Worm (Caenorhabditis elegans) whole organism, mixed stage, embryonic: ENCODE data around the gene unc-43.
A peak's percentile ranks its signal among the peaks of the same experiment; 100 is the strongest.
"Not testable (repeated sequence)": the region's sequence is repeated elsewhere in the genome, so short reads cannot be mapped to it uniquely, and the experiment has no call there.

Experiments used
- M03D4.4 ChIP-seq: sonication (generic microtip); optimal IDR thresholded peaks from 2 replicates; lab custom pipeline; 2017; ENCODE audit warnings: mild to moderate bottlenecking, missing genetic modification characterization, missing compliant biosample characterization
- bed-3 ChIP-seq: fragments of 200-800 bp; sonication (Bioruptor generic); optimal IDR thresholded peaks from 3 replicates; lab custom pipeline; 2018; ENCODE audit warnings: mild to moderate bottlenecking, missing genetic modification characterization, moderate library complexity, missing compliant biosample characterization
- blmp-1 ChIP-seq: fragments of 150-350 bp; optimal IDR thresholded peaks from 2 replicates; lab custom pipeline; 2014; ENCODE audit warnings: missing biosample characterization, missing genetic modification characterization
- ceh-39 ChIP-seq: fragments of 150-350 bp; optimal IDR thresholded peaks from 2 replicates; lab custom pipeline; 2014; ENCODE audit warnings: missing biosample characterization, missing genetic modification characterization
- ceh-43 ChIP-seq: fragments of 200-800 bp; sonication (Bioruptor generic); optimal IDR thresholded peaks from 2 replicates; lab custom pipeline; 2018; ENCODE audit warnings: mild to moderate bottlenecking, missing genetic modification characterization, moderate library complexity, missing compliant biosample characterization
- ceh-83 ChIP-seq: fragments of 200-800 bp; sonication (Bioruptor generic); optimal IDR thresholded peaks from 2 replicates; lab custom pipeline; 2018; ENCODE audit warnings: mild to moderate bottlenecking, missing genetic modification characterization, missing compliant biosample characterization
- ces-1 ChIP-seq: fragments of 150-350 bp; optimal IDR thresholded peaks from 2 replicates; lab custom pipeline; 2014; ENCODE audit warnings: missing biosample characterization, missing genetic modification reagents, missing genetic modification characterization
- cnd-1 ChIP-seq: fragments of 200-800 bp; sonication (Bioruptor generic); optimal IDR thresholded peaks from 2 replicates; lab custom pipeline; 2018; ENCODE audit warnings: mild to moderate bottlenecking, missing genetic modification characterization, missing compliant biosample characterization
- drap-1 ChIP-seq: fragments of 200-800 bp; sonication (Bioruptor generic); optimal IDR thresholded peaks from 3 replicates; lab custom pipeline; 2018; ENCODE audit warnings: mild to moderate bottlenecking, missing genetic modification characterization, missing compliant biosample characterization
- elt-1 ChIP-seq: sonication (generic microtip); optimal IDR thresholded peaks from 2 replicates; lab custom pipeline; 2017; ENCODE audit warnings: missing genetic modification characterization, mild to moderate bottlenecking, missing compliant biosample characterization, antibody characterized with exemption, moderate library complexity, borderline replicate concordance; ENCODE audit not compliant: insufficient read depth
- elt-3 ChIP-seq: fragments of 150-350 bp; optimal IDR thresholded peaks from 2 replicates; lab custom pipeline; 2014; ENCODE audit warnings: missing biosample characterization, missing genetic modification characterization
- ham-2 ChIP-seq: fragments of 200-800 bp; sonication (Bioruptor generic); optimal IDR thresholded peaks from 2 replicates; lab custom pipeline; 2018; ENCODE audit warnings: mild to moderate bottlenecking, missing genetic modification characterization, missing compliant biosample characterization
- hlh-1 ChIP-seq: fragments of 150-350 bp; optimal IDR thresholded peaks from 2 replicates; lab custom pipeline; 2014; ENCODE audit warnings: missing biosample characterization, missing genetic modification reagents, missing genetic modification characterization
- lin-13 ChIP-seq: fragments of 150-350 bp; optimal IDR thresholded peaks from 2 replicates; lab custom pipeline; 2014; ENCODE audit warnings: missing biosample characterization, missing genetic modification characterization
- lin-32 ChIP-seq: fragments of 200-800 bp; sonication (Bioruptor generic); optimal IDR thresholded peaks from 2 replicates; lab custom pipeline; 2018; ENCODE audit warnings: mild to moderate bottlenecking, missing genetic modification characterization, missing compliant biosample characterization
- lsy-2 ChIP-seq: fragments of 150-350 bp; optimal IDR thresholded peaks from 2 replicates; lab custom pipeline; 2014; ENCODE audit warnings: missing biosample characterization, missing genetic modification characterization
- mab-5 ChIP-seq: fragments of 150-350 bp; optimal IDR thresholded peaks from 2 replicates; lab custom pipeline; 2014; ENCODE audit warnings: missing biosample characterization, missing genetic modification characterization
- mep-1 ChIP-seq: fragments of 150-350 bp; optimal IDR thresholded peaks from 2 replicates; lab custom pipeline; 2017; ENCODE audit warnings: missing biosample characterization, missing genetic modification reagents, missing genetic modification characterization, inconsistent platforms
- mls-2 ChIP-seq: sonication (generic microtip); optimal IDR thresholded peaks from 2 replicates; lab custom pipeline; 2016; ENCODE audit warnings: mild to moderate bottlenecking, missing genetic modification characterization, moderate library complexity, missing compliant biosample characterization
- nhr-12 ChIP-seq: fragments of 150-350 bp; optimal IDR thresholded peaks from 2 replicates; lab custom pipeline; 2014; ENCODE audit warnings: missing biosample characterization, missing genetic modification characterization
- nhr-237 ChIP-seq: fragments of 150-350 bp; optimal IDR thresholded peaks from 2 replicates; lab custom pipeline; 2014; ENCODE audit warnings: missing biosample characterization, missing genetic modification characterization
- nhr-28 ChIP-seq: fragments of 150-350 bp; optimal IDR thresholded peaks from 2 replicates; lab custom pipeline; 2014; ENCODE audit warnings: missing biosample characterization, missing genetic modification characterization
- pha-4 ChIP-seq: fragments of 150-350 bp; optimal IDR thresholded peaks from 2 replicates; lab custom pipeline; 2018; ENCODE audit warnings: missing biosample characterization, missing genetic modification reagents, missing genetic modification characterization
- sem-2 ChIP-seq: fragments of 200-800 bp; sonication (Bioruptor generic); optimal IDR thresholded peaks from 2 replicates; lab custom pipeline; 2018; ENCODE audit warnings: mild to moderate bottlenecking, missing genetic modification characterization, missing compliant biosample characterization
- snpc-4 ChIP-seq: fragments of 150-350 bp; optimal IDR thresholded peaks from 2 replicates; lab custom pipeline; 2014; ENCODE audit warnings: missing biosample characterization, missing genetic modification characterization
- sptf-1 ChIP-seq: sonication (generic microtip); optimal IDR thresholded peaks from 2 replicates; lab custom pipeline; 2017; ENCODE audit warnings: mild to moderate bottlenecking, missing genetic modification characterization, moderate library complexity, missing compliant biosample characterization
- tbx-8 ChIP-seq: fragments of 200-800 bp; sonication (Bioruptor generic); optimal IDR thresholded peaks from 2 replicates; lab custom pipeline; 2018; ENCODE audit warnings: mild to moderate bottlenecking, missing genetic modification characterization, moderate library complexity, missing compliant biosample characterization
- unc-120 ChIP-seq: sonication (generic microtip); optimal IDR thresholded peaks from 2 replicates; lab custom pipeline; 2017; ENCODE audit warnings: missing genetic modification characterization, missing compliant biosample characterization; ENCODE audit not compliant: poor library complexity, severe bottlenecking
- unc-39 ChIP-seq: fragments of 150-350 bp; optimal IDR thresholded peaks from 2 replicates; lab custom pipeline; 2014; ENCODE audit warnings: missing biosample characterization, missing genetic modification characterization
- unc-62 ChIP-seq: fragments of 150-350 bp; optimal IDR thresholded peaks from 2 replicates; lab custom pipeline; 2014; ENCODE audit warnings: missing biosample characterization, missing genetic modification reagents, missing genetic modification characterization
- zip-8 ChIP-seq: fragments of 150-350 bp; optimal IDR thresholded peaks from 2 replicates; lab custom pipeline; 2014; ENCODE audit warnings: missing biosample characterization, missing genetic modification characterization

unc-43 gene

DNA sequence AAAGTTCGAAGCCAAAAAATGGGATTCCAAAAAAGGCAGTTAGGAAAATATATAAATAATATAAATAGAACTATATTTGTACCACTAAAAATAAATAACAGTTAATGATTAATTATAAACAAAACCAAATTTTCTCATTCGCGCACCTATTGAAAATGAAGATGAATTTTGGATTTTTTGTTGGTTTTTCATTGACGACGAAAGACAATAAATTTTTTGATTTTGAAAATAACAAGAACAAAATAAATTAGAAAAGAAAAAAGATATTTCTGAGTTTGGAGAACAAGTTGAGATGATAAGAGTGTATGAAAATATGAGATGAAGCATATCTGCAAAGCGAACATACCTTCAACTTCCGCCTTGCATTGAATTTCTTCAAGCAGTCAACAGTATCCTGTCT lies 12.7 kb downstream of the unc-43 start:
- no peak for TF ChIP-seq ces-1 (GFP tag; lab: Kevin White, UChicago)
- no peak for TF ChIP-seq zip-8 (tag; lab: Kevin White, UChicago)
- no peak for TF ChIP-seq nhr-12 (tag; lab: Kevin White, UChicago)
- no peak for TF ChIP-seq drap-1
- no peak for TF ChIP-seq mab-5 (tag; lab: Kevin White, UChicago)
- TF ChIP-seq bed-3 (GFP tag; lab: Kevin White, UChicago), result no peak
- no peak for TF ChIP-seq mep-1 (tag; lab: Kevin White, UChicago)
- TF ChIP-seq nhr-237, result no peak
- no peak for TF ChIP-seq cnd-1 (tag; lab: Kevin White, UChicago)
- no peak for TF ChIP-seq unc-120 (tag; lab: Kevin White, UChicago)
- TF ChIP-seq ham-2, result no peak
- no peak for TF ChIP-seq unc-39
- TF ChIP-seq hlh-1 (tag; lab: Kevin White, UChicago), result no peak
- no peak for TF ChIP-seq nhr-28 (tag; lab: Kevin White, UChicago)
- TF ChIP-seq ceh-39 (tag; lab: Kevin White, UChicago), result no peak
- no peak for TF ChIP-seq mls-2 (tag; lab: Kevin White, UChicago)
- TF ChIP-seq elt-1 (tag; lab: Kevin White, UChicago), result no peak

DNA sequence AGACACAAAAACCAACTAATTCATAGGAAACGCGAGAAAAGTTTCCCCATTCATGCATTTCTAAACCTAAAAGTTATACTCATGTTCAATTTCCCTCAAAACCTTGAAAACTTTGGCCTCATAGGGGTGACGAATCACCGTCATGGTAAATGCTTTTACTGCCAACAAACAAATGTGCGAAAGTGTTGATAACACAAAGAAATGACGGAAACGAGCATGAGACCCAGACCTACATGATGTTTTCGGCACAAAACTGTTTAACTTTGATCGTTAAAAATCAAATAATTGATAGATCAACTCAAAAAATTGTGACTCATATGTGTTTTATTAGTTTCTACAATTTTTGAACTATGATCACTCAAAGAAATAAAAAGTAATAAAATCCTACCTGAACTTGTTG lies 18.1 kb downstream of the unc-43 start:
- TF ChIP-seq lsy-2 (tag; lab: Kevin White, UChicago) (no peak), nhr-12 (tag; lab: Kevin White, UChicago) (no peak), cnd-1 (tag; lab: Kevin White, UChicago) (no peak), blmp-1 (tag; lab: Kevin White, UChicago) (no peak), bed-3 (GFP tag; lab: Kevin White, UChicago) (no peak), ceh-83 (GFP tag; lab: Kevin White, UChicago) (no peak), sptf-1 (tag; lab: Kevin White, UChicago) (no peak), lin-13 (no peak), elt-1 (tag; lab: Kevin White, UChicago) (no peak), M03D4.4 (tag; lab: Kevin White, UChicago) (no peak), elt-3 (no peak), unc-62 (GFP tag; lab: Kevin White, UChicago) (no peak), hlh-1 (tag; lab: Kevin White, UChicago) (no peak), zip-8 (tag; lab: Kevin White, UChicago) (no peak), drap-1 (no peak), ceh-43 (GFP tag; lab: Kevin White, UChicago) (no peak), ceh-39 (tag; lab: Kevin White, UChicago) (no peak), pha-4 (tag; lab: Kevin White, UChicago) (no peak), nhr-237 (no peak)

DNA sequence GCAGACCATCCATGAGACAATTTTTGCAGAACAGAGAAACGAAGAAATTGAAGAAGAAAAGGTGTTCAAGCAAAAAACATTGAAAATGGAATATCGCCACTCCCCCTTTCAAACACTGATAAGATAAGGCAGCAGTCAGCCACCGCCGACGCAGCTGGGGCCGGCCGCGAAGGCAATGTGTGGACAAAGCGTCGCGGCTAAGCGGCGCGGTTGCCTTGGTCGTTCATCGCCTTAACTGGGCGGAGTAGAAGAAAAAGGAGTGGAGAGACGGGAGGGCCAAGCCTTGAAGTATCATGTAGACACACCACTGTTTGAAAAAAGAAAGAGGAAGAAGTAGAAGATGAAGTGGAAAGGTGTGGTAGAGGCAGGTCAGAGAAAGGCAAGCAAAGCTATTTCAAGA lies 19.1 kb downstream of the unc-43 start:
- TF ChIP-seq ham-2 (peak; percentile 57), sem-2 (GFP tag; lab: Kevin White, UChicago) (no peak), ceh-83 (GFP tag; lab: Kevin White, UChicago) (no peak), lin-32 (no peak), zip-8 (tag; lab: Kevin White, UChicago) (no peak), lsy-2 (tag; lab: Kevin White, UChicago) (no peak), cnd-1 (tag; lab: Kevin White, UChicago) (no peak), nhr-237 (no peak), elt-1 (tag; lab: Kevin White, UChicago) (no peak)

DNA sequence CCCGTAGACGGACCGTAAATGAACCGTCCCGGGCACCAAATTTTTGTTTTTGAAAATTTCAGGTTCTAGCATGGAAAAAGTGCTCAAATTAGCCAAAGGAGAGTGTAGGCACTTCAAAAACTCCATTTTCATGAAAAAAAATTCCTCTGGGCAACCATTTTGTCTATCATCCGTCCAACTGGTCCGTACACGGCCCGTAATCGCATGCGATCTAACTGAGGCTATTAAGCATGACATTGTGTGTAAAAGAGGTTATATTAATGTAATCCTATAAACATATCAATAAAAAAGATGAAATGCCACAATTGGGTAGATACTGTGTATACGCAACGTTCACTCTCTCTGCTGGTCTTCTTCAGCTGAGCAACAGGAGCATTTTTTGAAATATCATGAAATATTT lies 27.4 kb downstream of the unc-43 start, which contains the start of gene R09E10.1:
Gene R09E10.1 (minus strand): TSS at position 101 of the 400 bp plus-strand sequence.
- TF ChIP-seq hlh-1 (tag; lab: Kevin White, UChicago); tbx-8 (GFP tag; lab: Kevin White, UChicago); nhr-12 (tag; lab: Kevin White, UChicago): not testable (repeated sequence)

DNA sequence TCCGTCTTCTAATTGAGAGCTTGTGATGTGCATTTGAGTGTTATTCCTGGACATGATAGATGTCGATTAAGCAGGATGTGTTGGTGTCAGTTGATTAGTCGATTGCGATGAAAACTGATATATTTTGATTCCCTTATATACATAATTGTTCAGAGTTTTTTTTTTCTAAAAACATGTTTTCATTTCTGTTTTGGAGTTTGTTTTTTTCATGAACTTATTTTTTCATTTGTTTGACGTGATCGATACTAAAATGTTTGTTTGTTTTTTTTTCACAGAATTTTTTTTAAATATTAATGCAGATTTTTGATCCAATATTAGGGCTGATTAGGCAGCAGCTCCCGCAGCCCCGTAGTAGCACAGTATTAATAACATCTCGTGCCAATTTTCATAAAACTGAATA lies 31.8 kb downstream of the unc-43 start, which contains the start of gene R09E10.2:
Gene R09E10.2 (minus strand): TSS at position 101 of the 400 bp plus-strand sequence.
- TF ChIP-seq ceh-43 (GFP tag; lab: Kevin White, UChicago) (no peak), sem-2 (GFP tag; lab: Kevin White, UChicago) (no peak), ceh-39 (tag; lab: Kevin White, UChicago) (no peak), mab-5 (tag; lab: Kevin White, UChicago) (no peak), tbx-8 (GFP tag; lab: Kevin White, UChicago) (no peak), snpc-4 (tag; lab: Kevin White, UChicago) (no peak), drap-1 (no peak), unc-120 (tag; lab: Kevin White, UChicago) (no peak), nhr-237 (no peak), M03D4.4 (tag; lab: Kevin White, UChicago) (no peak), unc-39 (no peak), ham-2 (no peak)
- TF ChIP-seq, all 35 proteins: peak for 0
